Worm (Caenorhabditis elegans) whole organism, young adult: ENCODE measurements around the gene ykt-6.

Experiments
- B0019.2 ChIP-seq: fragments of 200-800 bp; sonication (Bioruptor generic); conservative IDR thresholded peaks from 2 replicates; pipeline ENCODE4 v1.3.6; 2022; ENCODE audit warnings: missing genetic modification reagents, missing genetic modification characterization, missing compliant biosample characterization
- B0336.3 ChIP-seq: fragments of 200-800 bp; sonication (Bioruptor generic); IDR thresholded peaks from 2 replicates; pipeline ENCODE4 v1.3.6; 2022; ENCODE audit warnings: missing genetic modification characterization, missing compliant biosample characterization
- D2030.7 ChIP-seq: fragments of 200-800 bp; sonication (Bioruptor generic); IDR thresholded peaks from 2 replicates; pipeline ENCODE4 v1.3.6; 2022; ENCODE audit warnings: missing genetic modification reagents, missing genetic modification characterization, missing compliant biosample characterization
- F33H1.4 ChIP-seq: fragments of 200-800 bp; sonication (Bioruptor generic); IDR thresholded peaks from 2 replicates; pipeline ENCODE4 v1.3.6; 2022; ENCODE audit warnings: missing genetic modification reagents, missing genetic modification characterization, missing compliant biosample characterization
- F39B2.1 ChIP-seq: fragments of 200-800 bp; sonication (Bioruptor generic); IDR thresholded peaks from 2 replicates; pipeline ENCODE4 v1.3.6; 2022; ENCODE audit warnings: missing genetic modification reagents, missing genetic modification characterization, missing compliant biosample characterization
- F49E8.2 ChIP-seq: sonication (generic microtip); optimal IDR thresholded peaks from 3 replicates; lab custom pipeline; 2017; ENCODE audit warnings: missing genetic modification characterization, mild to moderate bottlenecking, missing compliant biosample characterization, antibody characterized with exemption, moderate library complexity; ENCODE audit not compliant: insufficient read depth
- F57A8.1 ChIP-seq: fragments of 200-800 bp; sonication (Bioruptor generic); optimal IDR thresholded peaks from 2 replicates; lab custom pipeline; 2018; ENCODE audit warnings: mild to moderate bottlenecking, missing genetic modification characterization, moderate library complexity, missing compliant biosample characterization
- K11D2.4 ChIP-seq: fragments of 200-800 bp; sonication (Bioruptor generic); IDR thresholded peaks from 2 replicates; pipeline ENCODE4 v1.3.6; 2022; ENCODE audit warnings: missing genetic modification reagents, missing genetic modification characterization, missing compliant biosample characterization
- Y67H2A.10 ChIP-seq: fragments of 200-800 bp; sonication (Bioruptor generic); conservative IDR thresholded peaks from 2 replicates; pipeline ENCODE4 v1.3.6; 2022; ENCODE audit warnings: missing genetic modification reagents, missing genetic modification characterization, missing compliant biosample characterization
- Y79H2A.3 ChIP-seq: fragments of 200-800 bp; sonication (Bioruptor generic); conservative IDR thresholded peaks from 2 replicates; pipeline ENCODE4 v1.3.6; 2022; ENCODE audit warnings: missing genetic modification reagents, missing genetic modification characterization, missing compliant biosample characterization
- akir-1 ChIP-seq: fragments of 200-800 bp; sonication (Bioruptor generic); optimal IDR thresholded peaks from 2 replicates; lab custom pipeline; 2018; ENCODE audit warnings: mild to moderate bottlenecking, missing genetic modification characterization, moderate library complexity, missing compliant biosample characterization
- ama-1 ChIP-seq, 3 experiments: fragments of 150-350 bp in 1 of 3; sonication (generic microtip) in 2 of 3; optimal IDR thresholded peaks; 2 replicates each; lab custom pipeline; 2014 to 2018; ENCODE audit warnings: missing biosample characterization in 2 of 3, missing genetic modification characterization in 2 of 3, missing genetic modification reagents in 2 of 3
- bed-2 ChIP-seq: fragments of 200-800 bp; sonication (Bioruptor generic); IDR thresholded peaks from 2 replicates; pipeline ENCODE4 v1.3.6; 2022; ENCODE audit warnings: missing genetic modification reagents, missing genetic modification characterization, missing compliant biosample characterization
- cebp-2 ChIP-seq: fragments of 200-800 bp; sonication (Bioruptor generic); IDR thresholded peaks from 2 replicates; pipeline ENCODE4 v1.3.6; 2022; ENCODE audit warnings: missing genetic modification characterization, missing compliant biosample characterization
- ceh-79 ChIP-seq: sonication (generic microtip); optimal IDR thresholded peaks from 2 replicates; lab custom pipeline; 2017; ENCODE audit warnings: mild to moderate bottlenecking, missing genetic modification characterization, missing compliant biosample characterization
- ceh-91 ChIP-seq: fragments of 200-800 bp; sonication (Bioruptor generic); IDR thresholded peaks from 2 replicates; pipeline ENCODE4 v1.3.6; 2022; ENCODE audit warnings: missing genetic modification reagents, missing genetic modification characterization, missing compliant biosample characterization
- die-1 ChIP-seq: sonication (generic microtip); optimal IDR thresholded peaks from 2 replicates; lab custom pipeline; 2016; ENCODE audit warnings: missing genotype, mild to moderate bottlenecking, missing genetic modification characterization, missing compliant biosample characterization
- dox-1 ChIP-seq: fragments of 200-800 bp; sonication (Bioruptor generic); IDR thresholded peaks from 2 replicates; pipeline ENCODE4 v1.3.6; 2022; ENCODE audit warnings: missing genetic modification reagents, missing genetic modification characterization, missing compliant biosample characterization
- dpl-1 ChIP-seq: fragments of 150-350 bp; optimal IDR thresholded peaks from 2 replicates; lab custom pipeline; 2014; ENCODE audit warnings: missing biosample characterization, missing genetic modification reagents, missing genetic modification characterization
- efl-1 ChIP-seq: fragments of 150-350 bp; optimal IDR thresholded peaks from 2 replicates; lab custom pipeline; 2014; ENCODE audit warnings: missing biosample characterization, missing genetic modification reagents, missing genetic modification characterization
- ekl-4 ChIP-seq: fragments of 200-800 bp; sonication (Bioruptor generic); IDR thresholded peaks from 2 replicates; pipeline ENCODE4 v1.3.6; 2022; ENCODE audit warnings: missing genetic modification reagents, missing genetic modification characterization, missing compliant biosample characterization
- him-1 ChIP-seq: sonication (generic microtip); optimal IDR thresholded peaks from 2 replicates; lab custom pipeline; 2016; ENCODE audit warnings: missing genotype, missing genetic modification reagents, missing genetic modification characterization, missing compliant biosample characterization
- hmg-1.2 ChIP-seq: fragments of 200-800 bp; sonication (Bioruptor generic); IDR thresholded peaks from 2 replicates; pipeline ENCODE4 v1.3.6; 2022; ENCODE audit warnings: missing genetic modification reagents, missing genetic modification characterization, missing compliant biosample characterization
- hsf-1 ChIP-seq: fragments of 200-800 bp; sonication (Bioruptor generic); IDR thresholded peaks from 2 replicates; pipeline ENCODE4 v1.3.6; 2022; ENCODE audit warnings: missing genetic modification reagents, missing genetic modification characterization, missing compliant biosample characterization
- lin-26 ChIP-seq: fragments of 200-800 bp; sonication (Bioruptor generic); IDR thresholded peaks from 2 replicates; pipeline ENCODE4 v1.3.6; 2022; ENCODE audit warnings: missing genetic modification reagents, missing genetic modification characterization, missing compliant biosample characterization
- lin-54 ChIP-seq: fragments of 200-800 bp; sonication (Bioruptor generic); optimal IDR thresholded peaks from 2 replicates; lab custom pipeline; 2018; ENCODE audit warnings: mild to moderate bottlenecking, missing genetic modification characterization, missing compliant biosample characterization
- lir-1 ChIP-seq: fragments of 200-800 bp; sonication (Bioruptor generic); conservative IDR thresholded peaks from 2 replicates; pipeline ENCODE4 v1.3.6; 2022; ENCODE audit warnings: missing genetic modification reagents, missing genetic modification characterization, missing compliant biosample characterization
- lsl-1 ChIP-seq: fragments of 200-800 bp; sonication (Bioruptor generic); optimal IDR thresholded peaks from 2 replicates; lab custom pipeline; 2018; ENCODE audit warnings: mild to moderate bottlenecking, missing genetic modification characterization, moderate library complexity, missing compliant biosample characterization
- madf-3 ChIP-seq: fragments of 200-800 bp; sonication (Bioruptor generic); IDR thresholded peaks from 2 replicates; pipeline ENCODE4 v1.3.6; 2022; ENCODE audit warnings: missing genetic modification reagents, missing genetic modification characterization, missing compliant biosample characterization
- madf-6 ChIP-seq: fragments of 200-800 bp; sonication (Bioruptor generic); IDR thresholded peaks from 2 replicates; pipeline ENCODE4 v1.3.6; 2022; ENCODE audit warnings: missing genetic modification reagents, missing genetic modification characterization, missing compliant biosample characterization
- madf-8 ChIP-seq: fragments of 200-800 bp; sonication (Bioruptor generic); conservative IDR thresholded peaks from 2 replicates; pipeline ENCODE4 v1.3.6; 2022; ENCODE audit warnings: missing genetic modification reagents, missing genetic modification characterization, missing compliant biosample characterization
- mes-4 ChIP-seq: sonication (generic microtip); optimal IDR thresholded peaks from 2 replicates; lab custom pipeline; 2016; ENCODE audit warnings: missing genotype, missing genetic modification characterization, missing compliant biosample characterization
- nfya-1 ChIP-seq: sonication (generic microtip); optimal IDR thresholded peaks from 2 replicates; lab custom pipeline; 2017; ENCODE audit warnings: antibody characterized with exemption, missing compliant biosample characterization, missing genetic modification characterization, borderline replicate concordance; ENCODE audit not compliant: insufficient read depth
- nhr-27 ChIP-seq: fragments of 200-800 bp; sonication (Bioruptor generic); optimal IDR thresholded peaks from 2 replicates; lab custom pipeline; 2018; ENCODE audit warnings: mild to moderate bottlenecking, missing genetic modification characterization, moderate library complexity, missing compliant biosample characterization
- pbrm-1 ChIP-seq: fragments of 200-800 bp; sonication (Bioruptor generic); IDR thresholded peaks from 2 replicates; pipeline ENCODE4 v1.3.6; 2022; ENCODE audit warnings: missing genetic modification reagents, missing genetic modification characterization, missing compliant biosample characterization
- sea-2 ChIP-seq: fragments of 200-800 bp; sonication (Bioruptor generic); IDR thresholded peaks from 2 replicates; pipeline ENCODE4 v1.3.6; 2022; ENCODE audit warnings: missing genetic modification characterization, missing compliant biosample characterization
- snpc-3.4 ChIP-seq: sonication (generic microtip); optimal IDR thresholded peaks from 2 replicates; lab custom pipeline; 2017; ENCODE audit warnings: missing genetic modification characterization, mild to moderate bottlenecking, missing compliant biosample characterization, antibody characterized with exemption, moderate library complexity, missing genotype, missing genetic modification reagents
- snpc-4 ChIP-seq, 5 experiments: fragments of 150-350 bp in 1 of 5; sonication (generic microtip) in 4 of 5; optimal IDR thresholded peaks; 2 replicates each; lab custom pipeline; 2014 to 2018; ENCODE audit warnings: missing genetic modification characterization in 5 of 5, missing biosample characterization in 3 of 5, antibody characterized with exemption in 2 of 5, mild to moderate bottlenecking in 2 of 5, missing compliant biosample characterization in 2 of 5, missing genotype in 2 of 5, moderate library complexity in 2 of 5, missing genetic modification reagents in 1 of 5
- tbp1 ChIP-seq: fragments of 200-800 bp; sonication (Bioruptor generic); optimal IDR thresholded peaks from 2 replicates; lab custom pipeline; 2018; ENCODE audit warnings: mild to moderate bottlenecking, missing genetic modification characterization, missing compliant biosample characterization
- tbx-9 ChIP-seq: sonication (generic microtip); optimal IDR thresholded peaks from 2 replicates; lab custom pipeline; 2016; ENCODE audit warnings: borderline replicate concordance, missing genetic modification characterization, inconsistent platforms, missing compliant biosample characterization
- xnd-1 ChIP-seq: sonication (generic microtip); optimal IDR thresholded peaks from 2 replicates; lab custom pipeline; 2016; ENCODE audit warnings: missing genotype, missing genetic modification reagents, missing genetic modification characterization, missing compliant biosample characterization
- ztf-22 ChIP-seq: fragments of 200-800 bp; sonication (Bioruptor generic); optimal IDR thresholded peaks from 2 replicates; lab custom pipeline; 2018; ENCODE audit warnings: mild to moderate bottlenecking, missing genetic modification characterization, moderate library complexity, missing compliant biosample characterization
- ztf-25 ChIP-seq: fragments of 200-800 bp; sonication (Bioruptor generic); IDR thresholded peaks from 2 replicates; pipeline ENCODE4 v1.3.6; 2022; ENCODE audit warnings: missing genetic modification reagents, missing genetic modification characterization, missing compliant biosample characterization

Gene ykt-6

DNA sequence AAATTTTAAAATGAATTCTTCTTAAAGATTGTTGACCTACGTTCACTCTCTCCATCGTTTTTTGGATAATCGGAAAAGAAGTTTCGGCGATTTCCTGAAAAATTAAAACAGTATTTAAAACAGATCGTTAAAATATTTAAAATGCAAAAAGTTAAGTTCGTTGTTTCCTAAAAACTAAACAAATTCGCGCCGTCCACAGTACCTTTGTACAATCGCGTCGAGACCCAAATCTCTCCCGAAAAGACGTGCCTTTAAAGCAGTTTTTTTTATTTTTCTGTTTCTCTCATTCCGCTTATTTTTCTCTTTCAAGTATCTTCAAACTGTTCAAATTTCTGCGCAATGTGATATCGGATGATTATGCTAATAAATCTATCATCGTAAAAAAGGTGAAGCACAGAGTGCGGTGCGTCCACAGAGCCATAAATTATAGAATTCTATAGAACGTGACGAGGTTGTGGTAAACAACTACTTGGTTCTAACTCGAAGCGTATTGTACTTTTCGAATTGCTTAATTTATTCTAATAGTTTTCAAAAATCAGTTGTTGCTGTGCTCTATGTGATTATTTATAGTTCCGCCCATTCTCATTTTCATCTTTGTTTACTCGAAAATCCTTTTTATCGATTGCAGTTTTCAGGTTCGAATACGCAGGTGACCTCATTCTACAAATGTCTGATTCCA, 23.4 kb upstream of the ykt-6 start, which contains the start of the genes F56C9.6 and F56C9.3:
Gene F56C9.6 (minus strand): TSS at position 112 of the 679 bp plus-strand sequence.
Gene F56C9.3 (plus strand): TSS at position 629 of the 679 bp plus-strand sequence.
- peak; percentile 50 for TF ChIP-seq lin-54
- TF ChIP-seq ztf-25 (GFP tag; lab: Robert Waterston, UW) = no peak
- 0 out of 2 replicates have a peak, but pooled peaks have one; percentile 40 for TF ChIP-seq ekl-4 (GFP tag; lab: Robert Waterston, UW)
- TF ChIP-seq ceh-91 (GFP tag; lab: Robert Waterston, UW) = peak; percentile 81
- TF ChIP-seq madf-8 (GFP tag; lab: Robert Waterston, UW) = peak; percentile 66
- 0 out of 2 replicates have a peak, but pooled peaks have one; percentile 4 for TF ChIP-seq dox-1 (GFP tag; lab: Robert Waterston, UW)
- TF ChIP-seq madf-3 (GFP tag; lab: Robert Waterston, UW) = 0 out of 2 replicates have a peak, but pooled peaks have one; percentile 23
- TF ChIP-seq tbp1 (GFP tag; lab: Kevin White, UChicago) = peak; percentile 16
- peak; percentile 79 for TF ChIP-seq D2030.7 (GFP tag; lab: Robert Waterston, UW)
- no peak for TF ChIP-seq snpc-4 (GFP tag; optimal IDR thresholded peaks at IDR 0.05; lab: Kevin White, UChicago)
- peak in 1 of 4 experiments; percentile 12 for TF ChIP-seq snpc-4 (tag; optimal IDR thresholded peaks at IDR 0.05; lab: Kevin White, UChicago)
- no peak for TF ChIP-seq Y67H2A.10 (GFP tag; lab: Robert Waterston, UW)
- TF ChIP-seq bed-2 (GFP tag; lab: Robert Waterston, UW) = no peak
- no peak for TF ChIP-seq lir-1 (GFP tag; lab: Robert Waterston, UW)
- peak; percentile 70 for TF ChIP-seq dpl-1 (GFP tag; lab: Kevin White, UChicago)
- no peak for TF ChIP-seq him-1 (tag; lab: Kevin White, UChicago)
- peak; percentile 91 for TF ChIP-seq lsl-1
- peak; percentile 95 for TF ChIP-seq efl-1 (GFP tag; lab: Kevin White, UChicago)
- TF ChIP-seq snpc-3.4 (tag; lab: Kevin White, UChicago) = peak; percentile 49
- peak; percentile 95 for TF ChIP-seq F33H1.4 (GFP tag; lab: Robert Waterston, UW)
- TF ChIP-seq lin-26 (GFP tag; lab: Robert Waterston, UW) = 0 out of 2 replicates have a peak, but pooled peaks have one; percentile 12
- peak; percentile 74 for TF ChIP-seq xnd-1
- TF ChIP-seq hmg-1.2 (GFP tag; lab: Robert Waterston, UW) = peak; percentile 12; the same call in 1 of the 2 replicates
- TF ChIP-seq madf-6 (GFP tag; lab: Robert Waterston, UW) = peak; percentile 91
- TF ChIP-seq hsf-1 (GFP tag; lab: Robert Waterston, UW) = 0 out of 2 replicates have a peak, but pooled peaks have one; percentile 19
- TF ChIP-seq F49E8.2 (tag; lab: Kevin White, UChicago) = peak; percentile 79
- TF ChIP-seq, all 124 proteins: peak for 20

DNA sequence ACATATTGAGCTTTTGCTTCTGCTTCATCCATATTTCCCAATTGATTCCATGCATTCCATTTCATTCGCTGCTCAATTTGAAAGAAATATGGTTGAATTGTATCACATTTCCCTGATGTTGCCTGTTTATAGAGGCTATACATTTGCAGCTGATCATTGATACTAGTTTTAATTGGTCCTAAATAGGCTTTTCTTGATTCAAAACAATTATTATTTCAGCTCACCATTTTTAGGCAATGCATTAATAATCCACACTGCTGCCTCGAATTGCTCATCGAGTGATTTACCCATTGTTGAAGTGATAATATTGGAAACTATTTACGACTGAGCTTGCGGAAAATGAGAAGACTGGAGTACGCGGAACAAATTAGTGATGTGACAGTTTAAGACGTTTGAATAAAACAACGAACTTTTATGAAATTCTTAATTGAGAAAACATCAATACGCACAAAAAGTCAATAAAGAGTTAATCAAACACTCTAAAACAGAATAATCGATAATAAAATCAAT, 21.3 kb upstream of the ykt-6 start, which contains the start of gene acbp-4:
Gene acbp-4 (minus strand): TSS at position 510 of the 510 bp plus-strand sequence.
- peak; percentile 52; the same call in 1 of the 2 replicates for TF ChIP-seq hsf-1 (GFP tag; lab: Robert Waterston, UW)
- no peak for TF ChIP-seq nhr-27
- TF ChIP-seq B0336.3 (GFP tag; lab: Robert Waterston, UW) = no peak
- TF ChIP-seq pbrm-1 (GFP tag; lab: Robert Waterston, UW) = no peak
- TF ChIP-seq Y79H2A.3 (GFP tag; lab: Robert Waterston, UW) = no peak
- TF ChIP-seq tbx-9 (tag; lab: Kevin White, UChicago) = no peak
- no peak for TF ChIP-seq ceh-79 (tag; lab: Kevin White, UChicago)
- no peak for TF ChIP-seq F39B2.1
- TF ChIP-seq mes-4 (tag; lab: Kevin White, UChicago) = no peak
- no peak for TF ChIP-seq ztf-22 (GFP tag; lab: Kevin White, UChicago)
- no peak for TF ChIP-seq K11D2.4 (GFP tag; lab: Robert Waterston, UW)
- no peak for TF ChIP-seq ama-1 (optimal IDR thresholded peaks at IDR 0.05; lab: Kevin White, UChicago)
- TF ChIP-seq ama-1 (GFP tag; optimal IDR thresholded peaks at IDR 0.05; lab: Kevin White, UChicago) = no peak
- no peak for TF ChIP-seq cebp-2 (GFP tag; lab: Robert Waterston, UW)
- TF ChIP-seq F57A8.1 (GFP tag; lab: Kevin White, UChicago) = no peak
- peak; percentile 97 for TF ChIP-seq him-1 (tag; lab: Kevin White, UChicago)
- no peak for TF ChIP-seq die-1 (tag; lab: Kevin White, UChicago)
- no peak for TF ChIP-seq B0019.2 (GFP tag; lab: Robert Waterston, UW)
- no peak for TF ChIP-seq ekl-4 (GFP tag; lab: Robert Waterston, UW)
- TF ChIP-seq akir-1 = no peak
- TF ChIP-seq sea-2 = no peak
- TF ChIP-seq nfya-1 (tag; lab: Kevin White, UChicago) = no peak
- TF ChIP-seq madf-6 (GFP tag; lab: Robert Waterston, UW) = peak; percentile 40; the same call in 1 of the 2 replicates
